Fruit fly (Drosophila melanogaster): ENCODE results near the gene CG12507.

Gene CG12507

dm6 chrX:16281305-16281704 is 15.0 kb upstream of the CG12507 start:
- no peak for TF ChIP-seq noc (tag; optimal IDR thresholded peaks at IDR 0.05)

- TF ChIP-seq noc (tag; optimal IDR thresholded peaks at IDR 0.05) = peak; percentile 90
Measured at dm6 chrX:16279340-16279941, 13.1 kb upstream of the CG12507 start.

- peak; percentile 48 for TF ChIP-seq noc (tag; optimal IDR thresholded peaks at IDR 0.05)
Measured at dm6 chrX:16278783-16279182, 12.4 kb upstream of the CG12507 start.

dm6 chrX:16277878-16278506 is 11.7 kb upstream of the CG12507 start, which contains the start of gene eas:
TSS of gene eas (plus strand) at chrX:16278328.
- TF ChIP-seq noc (tag; optimal IDR thresholded peaks at IDR 0.05) = no peak

dm6 chrX:16275854-16276338 is 9.6 kb upstream of the CG12507 start, which contains the start of the genes kat80 and Prosalpha4:
TSS of gene kat80 (minus strand) at chrX:16276180.
TSS of gene Prosalpha4 (plus strand) at chrX:16276270.
- peak; percentile 59 for TF ChIP-seq noc (tag; optimal IDR thresholded peaks at IDR 0.05)

- no peak for TF ChIP-seq noc (tag; optimal IDR thresholded peaks at IDR 0.05)
Measured at dm6 chrX:16275168-16275853, 9.0 kb upstream of the CG12507 start.

- TF ChIP-seq noc (tag; optimal IDR thresholded peaks at IDR 0.05) = peak; percentile 49
Measured at dm6 chrX:16270795-16271194, 4.5 kb upstream of the CG12507 start, which contains the start of gene Mfe2. TSS of gene Mfe2 (plus strand) at chrX:16270951.

- no peak for TF ChIP-seq noc (tag; optimal IDR thresholded peaks at IDR 0.05)
Measured at dm6 chrX:16263415-16263814, 2.9 kb downstream of the CG12507 start.

- TF ChIP-seq noc (tag; optimal IDR thresholded peaks at IDR 0.05) = no peak
Measured at dm6 chrX:16244731-16245130, 21.6 kb downstream of the CG12507 start.

dm6 chrX:16243989-16244388 is 22.3 kb downstream of the CG12507 start:
- no peak for TF ChIP-seq noc (tag; optimal IDR thresholded peaks at IDR 0.05)

- TF ChIP-seq noc (tag; optimal IDR thresholded peaks at IDR 0.05) = no peak
Measured at dm6 chrX:16241831-16242451, 24.4 kb downstream of the CG12507 start.

dm6 chrX:16231292-16231691 is 35.0 kb downstream of the CG12507 start:
- TF ChIP-seq noc (tag; optimal IDR thresholded peaks at IDR 0.05) = no peak

dm6 chrX:16217518-16217869 is 48.8 kb downstream of the CG12507 start:
- TF ChIP-seq noc (tag; optimal IDR thresholded peaks at IDR 0.05) = no peak

- TF ChIP-seq noc (tag; optimal IDR thresholded peaks at IDR 0.05) = no peak
Measured at dm6 chrX:16216830-16217517, 49.4 kb downstream of the CG12507 start.

- TF ChIP-seq noc (tag; optimal IDR thresholded peaks at IDR 0.05) = no peak
Measured at dm6 chrX:16216492-16216829, 49.9 kb downstream of the CG12507 start, which contains the start of gene disco. TSS of gene disco (minus strand) at chrX:16216750.

Measured in whole organism, larva.